Worm (Caenorhabditis elegans) whole organism, mixed stage, embryonic: Measurements from ENCODE around the gene ZC132.9.

Experiments
- M03D4.4 ChIP-seq: sonication (generic microtip); optimal IDR thresholded peaks from 2 replicates; lab custom pipeline; 2017; ENCODE audit warnings: mild to moderate bottlenecking, missing genetic modification characterization, missing compliant biosample characterization
- bed-3 ChIP-seq: fragments of 200-800 bp; sonication (Bioruptor generic); optimal IDR thresholded peaks from 3 replicates; lab custom pipeline; 2018; ENCODE audit warnings: mild to moderate bottlenecking, missing genetic modification characterization, moderate library complexity, missing compliant biosample characterization
- blmp-1 ChIP-seq: fragments of 150-350 bp; optimal IDR thresholded peaks from 2 replicates; lab custom pipeline; 2014; ENCODE audit warnings: missing biosample characterization, missing genetic modification characterization
- ceh-39 ChIP-seq: fragments of 150-350 bp; optimal IDR thresholded peaks from 2 replicates; lab custom pipeline; 2014; ENCODE audit warnings: missing biosample characterization, missing genetic modification characterization
- ceh-43 ChIP-seq: fragments of 200-800 bp; sonication (Bioruptor generic); optimal IDR thresholded peaks from 2 replicates; lab custom pipeline; 2018; ENCODE audit warnings: mild to moderate bottlenecking, missing genetic modification characterization, moderate library complexity, missing compliant biosample characterization
- ceh-83 ChIP-seq: fragments of 200-800 bp; sonication (Bioruptor generic); optimal IDR thresholded peaks from 2 replicates; lab custom pipeline; 2018; ENCODE audit warnings: mild to moderate bottlenecking, missing genetic modification characterization, missing compliant biosample characterization
- ces-1 ChIP-seq: fragments of 150-350 bp; optimal IDR thresholded peaks from 2 replicates; lab custom pipeline; 2014; ENCODE audit warnings: missing biosample characterization, missing genetic modification reagents, missing genetic modification characterization
- cnd-1 ChIP-seq: fragments of 200-800 bp; sonication (Bioruptor generic); optimal IDR thresholded peaks from 2 replicates; lab custom pipeline; 2018; ENCODE audit warnings: mild to moderate bottlenecking, missing genetic modification characterization, missing compliant biosample characterization
- drap-1 ChIP-seq: fragments of 200-800 bp; sonication (Bioruptor generic); optimal IDR thresholded peaks from 3 replicates; lab custom pipeline; 2018; ENCODE audit warnings: mild to moderate bottlenecking, missing genetic modification characterization, missing compliant biosample characterization
- elt-1 ChIP-seq: sonication (generic microtip); optimal IDR thresholded peaks from 2 replicates; lab custom pipeline; 2017; ENCODE audit warnings: missing genetic modification characterization, mild to moderate bottlenecking, missing compliant biosample characterization, antibody characterized with exemption, moderate library complexity, borderline replicate concordance; ENCODE audit not compliant: insufficient read depth
- flh-1 ChIP-seq: fragments of 200-800 bp; sonication (Bioruptor generic); optimal IDR thresholded peaks from 2 replicates; lab custom pipeline; 2018; ENCODE audit warnings: mild to moderate bottlenecking, missing genetic modification characterization, moderate library complexity, missing compliant biosample characterization
- ham-2 ChIP-seq: fragments of 200-800 bp; sonication (Bioruptor generic); optimal IDR thresholded peaks from 2 replicates; lab custom pipeline; 2018; ENCODE audit warnings: mild to moderate bottlenecking, missing genetic modification characterization, missing compliant biosample characterization
- hlh-1 ChIP-seq: fragments of 150-350 bp; optimal IDR thresholded peaks from 2 replicates; lab custom pipeline; 2014; ENCODE audit warnings: missing biosample characterization, missing genetic modification reagents, missing genetic modification characterization
- lin-13 ChIP-seq: fragments of 150-350 bp; optimal IDR thresholded peaks from 2 replicates; lab custom pipeline; 2014; ENCODE audit warnings: missing biosample characterization, missing genetic modification characterization
- lin-32 ChIP-seq: fragments of 200-800 bp; sonication (Bioruptor generic); optimal IDR thresholded peaks from 2 replicates; lab custom pipeline; 2018; ENCODE audit warnings: mild to moderate bottlenecking, missing genetic modification characterization, missing compliant biosample characterization
- mep-1 ChIP-seq: fragments of 150-350 bp; optimal IDR thresholded peaks from 2 replicates; lab custom pipeline; 2017; ENCODE audit warnings: missing biosample characterization, missing genetic modification reagents, missing genetic modification characterization, inconsistent platforms
- mls-2 ChIP-seq: sonication (generic microtip); optimal IDR thresholded peaks from 2 replicates; lab custom pipeline; 2016; ENCODE audit warnings: mild to moderate bottlenecking, missing genetic modification characterization, moderate library complexity, missing compliant biosample characterization
- nhr-12 ChIP-seq: fragments of 150-350 bp; optimal IDR thresholded peaks from 2 replicates; lab custom pipeline; 2014; ENCODE audit warnings: missing biosample characterization, missing genetic modification characterization
- nhr-2 ChIP-seq: fragments of 150-350 bp; optimal IDR thresholded peaks from 2 replicates; lab custom pipeline; 2014; ENCODE audit warnings: missing biosample characterization, missing genetic modification characterization
- nhr-237 ChIP-seq: fragments of 150-350 bp; optimal IDR thresholded peaks from 2 replicates; lab custom pipeline; 2014; ENCODE audit warnings: missing biosample characterization, missing genetic modification characterization
- nhr-28 ChIP-seq: fragments of 150-350 bp; optimal IDR thresholded peaks from 2 replicates; lab custom pipeline; 2014; ENCODE audit warnings: missing biosample characterization, missing genetic modification characterization
- nhr-76 ChIP-seq: sonication (generic microtip); optimal IDR thresholded peaks from 2 replicates; lab custom pipeline; 2017; ENCODE audit warnings: missing biosample characterization, missing genetic modification characterization
- pha-4 ChIP-seq: fragments of 150-350 bp; optimal IDR thresholded peaks from 2 replicates; lab custom pipeline; 2018; ENCODE audit warnings: missing biosample characterization, missing genetic modification reagents, missing genetic modification characterization
- sem-2 ChIP-seq: fragments of 200-800 bp; sonication (Bioruptor generic); optimal IDR thresholded peaks from 2 replicates; lab custom pipeline; 2018; ENCODE audit warnings: mild to moderate bottlenecking, missing genetic modification characterization, missing compliant biosample characterization
- snpc-4 ChIP-seq: fragments of 150-350 bp; optimal IDR thresholded peaks from 2 replicates; lab custom pipeline; 2014; ENCODE audit warnings: missing biosample characterization, missing genetic modification characterization
- sptf-1 ChIP-seq: sonication (generic microtip); optimal IDR thresholded peaks from 2 replicates; lab custom pipeline; 2017; ENCODE audit warnings: mild to moderate bottlenecking, missing genetic modification characterization, moderate library complexity, missing compliant biosample characterization
- tbx-8 ChIP-seq: fragments of 200-800 bp; sonication (Bioruptor generic); optimal IDR thresholded peaks from 2 replicates; lab custom pipeline; 2018; ENCODE audit warnings: mild to moderate bottlenecking, missing genetic modification characterization, moderate library complexity, missing compliant biosample characterization
- unc-120 ChIP-seq: sonication (generic microtip); optimal IDR thresholded peaks from 2 replicates; lab custom pipeline; 2017; ENCODE audit warnings: missing genetic modification characterization, missing compliant biosample characterization; ENCODE audit not compliant: poor library complexity, severe bottlenecking
- unc-39 ChIP-seq: fragments of 150-350 bp; optimal IDR thresholded peaks from 2 replicates; lab custom pipeline; 2014; ENCODE audit warnings: missing biosample characterization, missing genetic modification characterization
- unc-62 ChIP-seq: fragments of 150-350 bp; optimal IDR thresholded peaks from 2 replicates; lab custom pipeline; 2014; ENCODE audit warnings: missing biosample characterization, missing genetic modification reagents, missing genetic modification characterization
- zip-8 ChIP-seq: fragments of 150-350 bp; optimal IDR thresholded peaks from 2 replicates; lab custom pipeline; 2014; ENCODE audit warnings: missing biosample characterization, missing genetic modification characterization
- ztf-11 ChIP-seq: fragments of 150-350 bp; optimal IDR thresholded peaks from 2 replicates; lab custom pipeline; 2014; ENCODE audit warnings: missing biosample characterization, missing genetic modification characterization

Gene ZC132.9

ce11 chrV:4304240-4304639 is 15.5 kb downstream of the ZC132.9 start:
- TF ChIP-seq nhr-76 (tag; lab: Kevin White, UChicago) (no peak), cnd-1 (tag; lab: Kevin White, UChicago) (no peak)
- TF ChIP-seq, all 35 proteins: peak for 0

ce11 chrV:4303793-4304192 is 16.0 kb downstream of the ZC132.9 start:
- TF ChIP-seq ham-2, result no peak
- no peak for TF ChIP-seq ceh-83 (GFP tag; lab: Kevin White, UChicago)
- TF ChIP-seq nhr-12 (tag; lab: Kevin White, UChicago), result no peak
- no peak for TF ChIP-seq elt-1
- TF ChIP-seq M03D4.4, result no peak
- TF ChIP-seq nhr-237 (tag; lab: Kevin White, UChicago), result no peak
- no peak for TF ChIP-seq lin-32 (GFP tag; lab: Kevin White, UChicago)
- TF ChIP-seq ceh-43, result no peak
- no peak for TF ChIP-seq lin-13
- TF ChIP-seq blmp-1 (tag; lab: Kevin White, UChicago), result no peak
- no peak for TF ChIP-seq flh-1 (GFP tag; lab: Kevin White, UChicago)
- TF ChIP-seq unc-62 (GFP tag; lab: Kevin White, UChicago), result no peak
- no peak for TF ChIP-seq zip-8 (tag; lab: Kevin White, UChicago)

ce11 chrV:4302842-4303241 is 16.9 kb downstream of the ZC132.9 start:
- TF ChIP-seq cnd-1 (tag; lab: Kevin White, UChicago), result no peak

- TF ChIP-seq blmp-1 (tag; lab: Kevin White, UChicago) (no peak), mep-1 (tag; lab: Kevin White, UChicago) (no peak), snpc-4 (tag; lab: Kevin White, UChicago) (no peak), flh-1 (GFP tag; lab: Kevin White, UChicago) (no peak), sptf-1 (no peak), ztf-11 (no peak), nhr-237 (tag; lab: Kevin White, UChicago) (no peak), nhr-28 (tag; lab: Kevin White, UChicago) (no peak), M03D4.4 (no peak), zip-8 (tag; lab: Kevin White, UChicago) (no peak), elt-1 (no peak), ces-1 (GFP tag; lab: Kevin White, UChicago) (no peak), nhr-2 (tag; lab: Kevin White, UChicago) (no peak), lin-13 (no peak), pha-4 (tag; lab: Kevin White, UChicago) (no peak), bed-3 (GFP tag; lab: Kevin White, UChicago) (no peak), mls-2 (tag; lab: Kevin White, UChicago) (no peak)
Observed at ce11 chrV:4299741-4300140, 20.0 kb downstream of the ZC132.9 start, which contains the start of gene ZC132.3. TSS of gene ZC132.3 (minus strand) at chrV:4299841.

ce11 chrV:4298579-4298978 is 21.2 kb downstream of the ZC132.9 start, which contains the start of gene ZC132.11:
TSS of gene ZC132.11 (minus strand) at chrV:4298679.
- no peak for TF ChIP-seq nhr-28 (tag; lab: Kevin White, UChicago)
- no peak for TF ChIP-seq elt-1
- TF ChIP-seq snpc-4 (tag; lab: Kevin White, UChicago), result no peak

- TF ChIP-seq unc-120 (no peak), hlh-1 (no peak), nhr-237 (tag; lab: Kevin White, UChicago) (no peak), ceh-43 (no peak), M03D4.4 (no peak), ceh-39 (no peak), lin-32 (GFP tag; lab: Kevin White, UChicago) (no peak), sptf-1 (no peak), pha-4 (tag; lab: Kevin White, UChicago) (no peak), mep-1 (tag; lab: Kevin White, UChicago) (no peak), blmp-1 (tag; lab: Kevin White, UChicago) (no peak), unc-39 (tag; lab: Kevin White, UChicago) (no peak), ztf-11 (no peak), tbx-8 (GFP tag; lab: Kevin White, UChicago) (no peak), sem-2 (GFP tag; lab: Kevin White, UChicago) (no peak), drap-1 (GFP tag; lab: Kevin White, UChicago) (no peak), unc-62 (GFP tag; lab: Kevin White, UChicago) (no peak), elt-1 (no peak), lin-13 (no peak), ces-1 (GFP tag; lab: Kevin White, UChicago) (no peak)
Observed at ce11 chrV:4295920-4296319, 23.8 kb downstream of the ZC132.9 start, which contains the start of gene F47D2.11. TSS of gene F47D2.11 (minus strand) at chrV:4296020.
